Fruit fly (Drosophila melanogaster): ENCODE data around the gene cl.

DNA sequence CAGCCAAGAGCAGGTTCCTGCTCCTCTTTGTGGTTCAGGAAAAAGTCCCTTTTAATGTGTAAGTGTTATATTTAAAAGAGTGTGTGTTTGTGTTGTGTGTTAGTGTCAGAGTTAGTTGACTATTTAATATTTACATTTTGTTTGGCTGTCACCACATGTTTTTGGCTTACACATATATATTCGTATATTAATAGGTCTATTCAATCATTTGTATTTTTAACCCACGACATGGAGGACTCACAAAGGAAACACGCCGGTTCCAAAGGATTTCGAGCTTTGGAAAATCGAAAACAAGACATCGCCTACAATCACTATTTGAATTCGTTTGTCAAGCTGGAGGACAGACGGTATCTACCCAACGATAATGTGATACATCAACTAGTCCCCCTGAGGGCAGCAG is 33.8 kb downstream of the cl start, which contains the start of the genes CG14013 and CG14017:
- TF ChIP-seq psq (optimal IDR thresholded peaks at IDR 0.05): no peak
- TF ChIP-seq CG8478 (optimal IDR thresholded peaks at IDR 0.05): no peak
- no peak for TF ChIP-seq usp (GFP tag; optimal IDR thresholded peaks at IDR 0.05)
- TF ChIP-seq pan (optimal IDR thresholded peaks at IDR 0.05): no peak

Measured in whole organism.